Fruit fly (Drosophila melanogaster): Measurements from ENCODE around the gene BicD.
A peak's percentile ranks its signal among the peaks of the same experiment; 100 is the strongest.

The BicD gene

DNA sequence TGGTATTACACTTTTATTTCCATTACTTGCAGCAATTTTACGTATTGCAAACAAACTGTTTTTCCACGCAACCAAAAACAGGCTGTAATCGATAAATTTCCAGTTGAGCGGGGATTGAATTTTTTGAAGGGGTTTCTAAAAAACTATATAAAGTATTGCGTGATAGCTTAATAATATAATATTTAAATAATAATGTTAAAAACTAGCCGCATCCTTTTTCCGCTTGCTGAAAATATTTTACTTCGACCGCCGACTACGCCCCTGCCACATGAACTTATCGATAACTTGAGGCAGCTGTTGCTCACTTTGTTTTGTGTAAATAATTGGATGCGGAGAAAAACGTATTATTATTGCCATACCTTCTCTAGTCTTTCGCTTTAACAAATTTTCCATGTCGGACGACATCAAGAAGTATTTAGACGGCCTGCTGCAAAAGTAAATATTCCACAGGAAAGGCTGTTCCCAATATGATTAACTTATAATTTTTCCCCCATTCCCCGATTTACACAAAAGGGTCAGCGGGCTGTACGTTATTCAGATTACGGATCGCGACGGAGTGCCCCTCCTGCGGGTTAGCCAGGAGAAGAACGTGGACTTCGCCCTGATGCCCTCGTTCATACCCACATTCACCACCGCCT lies 8.0 kb upstream of the BicD start, which contains the start of the genes fws and Lamtor3 (continued):
- TF ChIP-seq vri (GFP tag; optimal IDR thresholded peaks at IDR 0.05): peak; percentile 95
- TF ChIP-seq acj6 (GFP tag; optimal IDR thresholded peaks at IDR 0.05): peak; percentile 99
- TF ChIP-seq CG8319 (GFP tag; optimal IDR thresholded peaks at IDR 0.05): peak; percentile 98
- TF ChIP-seq achi (GFP tag; optimal IDR thresholded peaks at IDR 0.05): peak; percentile 99
- TF ChIP-seq Met (GFP tag; optimal IDR thresholded peaks at IDR 0.05): peak; percentile 98
- TF ChIP-seq CG6792 (GFP tag; optimal IDR thresholded peaks at IDR 0.05): peak; percentile 98
- TF ChIP-seq Sox102F (GFP tag; optimal IDR thresholded peaks at IDR 0.05): peak; percentile 98
- peak; percentile 99 for TF ChIP-seq CG4318 (GFP tag; optimal IDR thresholded peaks at IDR 0.05)
- peak; percentile 97 for TF ChIP-seq pdm3 (GFP tag; optimal IDR thresholded peaks at IDR 0.05)
- peak; percentile 99 for TF ChIP-seq CG10669 (GFP tag; optimal IDR thresholded peaks at IDR 0.05)
- TF ChIP-seq Ets96B (tag; optimal IDR thresholded peaks at IDR 0.05): peak; percentile 99
- peak; percentile 96 for TF ChIP-seq fd59A (GFP tag; optimal IDR thresholded peaks at IDR 0.05)
- TF ChIP-seq CG31627 (GFP tag; optimal IDR thresholded peaks at IDR 0.05): peak; percentile 97
- TF ChIP-seq Eip75B (GFP tag; optimal IDR thresholded peaks at IDR 0.05): peak; percentile 94
- peak; percentile 99 for TF ChIP-seq CG8632 (GFP tag; optimal IDR thresholded peaks at IDR 0.05)
- peak; percentile 95 for TF ChIP-seq CG16779 (tag; optimal IDR thresholded peaks at IDR 0.05)
- TF ChIP-seq CG11294 (GFP tag; IDR thresholded peaks at IDR 0.05): peak; percentile 99
- peak; percentile 98 for TF ChIP-seq CG7368 (GFP tag; optimal IDR thresholded peaks at IDR 0.05)
- TF ChIP-seq Smox (GFP tag; optimal IDR thresholded peaks at IDR 0.05): peak; percentile 96
- TF ChIP-seq ss (GFP tag; optimal IDR thresholded peaks at IDR 0.05): peak; percentile 87 to 93
- peak; percentile 99 for TF ChIP-seq CG6276 (GFP tag; optimal IDR thresholded peaks at IDR 0.05)
- peak; percentile 94 for TF ChIP-seq CG9139 (GFP tag; optimal IDR thresholded peaks at IDR 0.05)
- peak; percentile 97 for TF ChIP-seq CG1621 (tag; optimal IDR thresholded peaks at IDR 0.05)
- TF ChIP-seq Hr38 (GFP tag; optimal IDR thresholded peaks at IDR 0.05): peak; percentile 37
- TF ChIP-seq net (GFP tag; optimal IDR thresholded peaks at IDR 0.05): peak; percentile 98
- TF ChIP-seq CG6808 (GFP tag; optimal IDR thresholded peaks at IDR 0.05): peak; percentile 92
- peak; percentile 89 for TF ChIP-seq Eip93F (GFP tag; optimal IDR thresholded peaks at IDR 0.05)
- peak; percentile 99 for TF ChIP-seq CG3032 (tag; optimal IDR thresholded peaks at IDR 0.05)
- TF ChIP-seq Sox14 (GFP tag; optimal IDR thresholded peaks at IDR 0.05): peak; percentile 98
- peak; percentile 100 for TF ChIP-seq eg (GFP tag; IDR thresholded peaks at IDR 0.05)

DNA sequence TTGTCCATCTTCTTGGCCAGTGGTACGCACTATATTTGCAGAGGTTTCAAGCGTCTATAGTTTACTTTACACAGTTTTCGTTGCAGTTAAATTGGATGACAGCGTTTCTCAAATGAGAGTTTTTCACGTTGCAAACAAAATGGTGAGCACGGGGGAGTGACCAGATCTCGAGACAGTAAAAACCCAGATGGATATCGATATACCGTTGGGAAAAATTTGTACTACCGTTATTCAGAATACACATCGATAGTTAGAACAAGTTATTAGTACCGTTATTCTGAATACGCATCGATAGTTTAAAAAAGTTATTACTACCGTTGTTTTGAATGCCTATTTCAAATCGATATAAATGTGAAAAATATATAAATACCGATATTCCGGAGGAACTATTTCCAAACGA lies 4.7 kb upstream of the BicD start, which contains the start of gene cass:
Gene cass, minus strand, starts transcription at position 179 of the 400 bp plus-strand sequence.
- TF ChIP-seq dac (GFP tag; optimal IDR thresholded peaks at IDR 0.05): no peak
- no peak for TF ChIP-seq acj6 (GFP tag; optimal IDR thresholded peaks at IDR 0.05)
- TF ChIP-seq ss (GFP tag; optimal IDR thresholded peaks at IDR 0.05): no peak
- peak; percentile 2 for TF ChIP-seq Sox14 (GFP tag; optimal IDR thresholded peaks at IDR 0.05)
- no peak for TF ChIP-seq CG6792 (GFP tag; optimal IDR thresholded peaks at IDR 0.05)
- TF ChIP-seq CG11762 (GFP tag; optimal IDR thresholded peaks at IDR 0.05; ENCODE audit: insufficient read depth): no peak
- no peak for TF ChIP-seq eg (GFP tag; IDR thresholded peaks at IDR 0.05)
- no peak for TF ChIP-seq CG9139 (GFP tag; optimal IDR thresholded peaks at IDR 0.05)
- no peak for TF ChIP-seq CG1621 (tag; optimal IDR thresholded peaks at IDR 0.05)
- TF ChIP-seq CG32006 (GFP tag; optimal IDR thresholded peaks at IDR 0.05): no peak
- no peak for TF ChIP-seq CG31627 (GFP tag; optimal IDR thresholded peaks at IDR 0.05)
- TF ChIP-seq Ets96B (tag; optimal IDR thresholded peaks at IDR 0.05): no peak
- TF ChIP-seq lz (GFP tag; optimal IDR thresholded peaks at IDR 0.05): no peak
- no peak for TF ChIP-seq Smox (GFP tag; optimal IDR thresholded peaks at IDR 0.05)
- TF ChIP-seq dsx (GFP tag; optimal IDR thresholded peaks at IDR 0.05; ENCODE audit: poor library complexity, severe bottlenecking): peak; percentile 10
- no peak for TF ChIP-seq fkh (GFP tag; optimal IDR thresholded peaks at IDR 0.05)
- no peak for TF ChIP-seq CG11294 (GFP tag; IDR thresholded peaks at IDR 0.05)
- TF ChIP-seq esn (GFP tag; optimal IDR thresholded peaks at IDR 0.05): peak; percentile 36
- TF ChIP-seq CG8319 (GFP tag; optimal IDR thresholded peaks at IDR 0.05): no peak
- no peak for TF ChIP-seq CG16779 (tag; optimal IDR thresholded peaks at IDR 0.05)
- TF ChIP-seq Eip78C (GFP tag): peak; percentile 74
- TF ChIP-seq salr (GFP tag; optimal IDR thresholded peaks at IDR 0.05): no peak
- TF ChIP-seq cyc (GFP tag; optimal IDR thresholded peaks at IDR 0.05): no peak
- no peak for TF ChIP-seq achi (GFP tag; optimal IDR thresholded peaks at IDR 0.05)
- peak; percentile 19 for TF ChIP-seq svp (GFP tag)
- TF ChIP-seq CG10669 (GFP tag; optimal IDR thresholded peaks at IDR 0.05): no peak
- TF ChIP-seq Sox15 (GFP tag; optimal IDR thresholded peaks at IDR 0.05): no peak
